Worm (Caenorhabditis elegans) whole organism, L4 larva: ENCODE data around the gene nra-3.

ENCODE experiments used
- F10B5.3 ChIP-seq: sonication (generic microtip); optimal IDR thresholded peaks from 2 replicates; lab custom pipeline; 2016; ENCODE audit warnings: mild to moderate bottlenecking, missing genetic modification characterization, missing compliant biosample characterization
- T26A8.4 ChIP-seq: fragments of 200-800 bp; sonication (Bioruptor generic); IDR thresholded peaks from 2 replicates; pipeline ENCODE4 v1.3.6; 2022; ENCODE audit warnings: missing genetic modification characterization, missing compliant biosample characterization
- aly-2 ChIP-seq: sonication (generic microtip); optimal IDR thresholded peaks from 2 replicates; lab custom pipeline; 2018; ENCODE audit warnings: missing biosample characterization, missing genetic modification characterization
- arid-1 ChIP-seq: fragments of 200-800 bp; sonication (Bioruptor generic); conservative IDR thresholded peaks from 2 replicates; pipeline ENCODE4 v1.3.6; 2022; ENCODE audit warnings: missing genetic modification reagents, missing genetic modification characterization, missing compliant biosample characterization
- attf-4 ChIP-seq: sonication (generic microtip); optimal IDR thresholded peaks from 3 replicates; lab custom pipeline; 2017; ENCODE audit warnings: missing biosample characterization, missing genetic modification characterization
- ceh-20 ChIP-seq: fragments of 200-800 bp; sonication (Bioruptor generic); IDR thresholded peaks from 2 replicates; pipeline ENCODE4 v1.3.6; 2022; ENCODE audit warnings: missing genetic modification reagents, missing genetic modification characterization, missing compliant biosample characterization
- ctbp-1 ChIP-seq: fragments of 200-800 bp; sonication (Bioruptor generic); IDR thresholded peaks from 2 replicates; pipeline ENCODE4 v1.3.6; 2022; ENCODE audit warnings: missing genetic modification reagents, missing genetic modification characterization, missing compliant biosample characterization
- daf-16 ChIP-seq, 3 experiments: sonication (generic microtip); optimal IDR thresholded peaks; 2 replicates each; lab custom pipeline; 2016 to 2017; ENCODE audit warnings: missing genetic modification characterization in 3 of 3, missing genetic modification reagents in 3 of 3, mild to moderate bottlenecking in 2 of 3, missing compliant biosample characterization in 2 of 3, missing biosample characterization in 1 of 3, moderate library complexity in 1 of 3
- dve-1 ChIP-seq: sonication (generic microtip); optimal IDR thresholded peaks from 2 replicates; lab custom pipeline; 2017; ENCODE audit warnings: antibody characterized with exemption, mild to moderate bottlenecking, missing genetic modification characterization, missing compliant biosample characterization; ENCODE audit not compliant: insufficient read depth
- egl-27 ChIP-seq: sonication (generic microtip); optimal IDR thresholded peaks from 3 replicates; lab custom pipeline; 2017; ENCODE audit warnings: missing biosample characterization, missing genetic modification reagents, missing genetic modification characterization
- egl-43 ChIP-seq: fragments of 200-800 bp; sonication (Bioruptor generic); IDR thresholded peaks from 2 replicates; pipeline ENCODE4 v1.3.6; 2022; ENCODE audit warnings: missing genetic modification reagents, missing genetic modification characterization, missing compliant biosample characterization
- fkh-10 ChIP-seq: fragments of 150-350 bp; optimal IDR thresholded peaks from 2 replicates; lab custom pipeline; 2014; ENCODE audit warnings: missing biosample characterization, missing genetic modification reagents, missing genetic modification characterization
- fos-1 ChIP-seq: fragments of 150-350 bp; optimal IDR thresholded peaks from 2 replicates; lab custom pipeline; 2014; ENCODE audit warnings: missing biosample characterization, missing genetic modification characterization
- hif-1 ChIP-seq, 2 experiments: sonication (generic microtip); optimal IDR thresholded peaks; 2 replicates each; lab custom pipeline; 2016 to 2017; ENCODE audit warnings: missing compliant biosample characterization in 2 of 2, missing genetic modification characterization in 2 of 2, missing genetic modification reagents in 2 of 2, missing genotype in 2 of 2, mild to moderate bottlenecking in 1 of 2
- hlh-11 ChIP-seq: fragments of 200-800 bp; sonication (Bioruptor generic); optimal IDR thresholded peaks from 2 replicates; lab custom pipeline; 2018; ENCODE audit warnings: mild to moderate bottlenecking, missing genetic modification characterization, missing compliant biosample characterization
- hlh-30 ChIP-seq: sonication (generic microtip); optimal IDR thresholded peaks from 2 replicates; lab custom pipeline; 2017; ENCODE audit warnings: antibody characterized with exemption, mild to moderate bottlenecking, missing genetic modification characterization, missing compliant biosample characterization; ENCODE audit not compliant: insufficient read depth
- lin-1 ChIP-seq: fragments of 200-800 bp; sonication (Bioruptor generic); IDR thresholded peaks from 2 replicates; pipeline ENCODE4 v1.3.6; 2022; ENCODE audit warnings: missing genetic modification reagents, missing genetic modification characterization, missing compliant biosample characterization
- lin-38 ChIP-seq: fragments of 200-800 bp; sonication (Bioruptor generic); IDR thresholded peaks from 2 replicates; pipeline ENCODE4 v1.3.6; 2022; ENCODE audit warnings: missing genetic modification reagents, missing genetic modification characterization, missing compliant biosample characterization
- lsy-2 ChIP-seq, 2 experiments: fragments of 150-350 bp in 1 of 2; sonication (generic microtip) in 1 of 2; optimal IDR thresholded peaks; 2 replicates each; lab custom pipeline; 2014 to 2017; ENCODE audit warnings: missing biosample characterization in 2 of 2, missing genetic modification characterization in 2 of 2
- madf-9 ChIP-seq: fragments of 200-800 bp; sonication (Bioruptor generic); conservative IDR thresholded peaks from 2 replicates; pipeline ENCODE4 v1.3.6; 2022; ENCODE audit warnings: missing genetic modification reagents, missing genetic modification characterization, missing compliant biosample characterization
- mdl-1 ChIP-seq, 2 experiments: fragments of 150-350 bp in 1 of 2; sonication (generic microtip) in 1 of 2; optimal IDR thresholded peaks; 2 replicates each; lab custom pipeline; 2014 to 2017; ENCODE audit warnings: missing biosample characterization in 2 of 2, missing genetic modification characterization in 2 of 2
- mdt-29 ChIP-seq: fragments of 200-800 bp; sonication (Bioruptor generic); IDR thresholded peaks from 2 replicates; pipeline ENCODE4 v1.3.6; 2022; ENCODE audit warnings: missing genetic modification reagents, missing genetic modification characterization, missing compliant biosample characterization
- mep-1 ChIP-seq: fragments of 150-350 bp; sonication (generic microtip); optimal IDR thresholded peaks from 3 replicates; lab custom pipeline; 2014; ENCODE audit warnings: missing biosample characterization, missing genetic modification characterization
- nhr-10 ChIP-seq: fragments of 150-350 bp; optimal IDR thresholded peaks from 2 replicates; lab custom pipeline; 2014; ENCODE audit warnings: missing biosample characterization, missing genetic modification characterization
- nhr-11 ChIP-seq: fragments of 150-350 bp; optimal IDR thresholded peaks from 2 replicates; lab custom pipeline; 2014; ENCODE audit warnings: missing biosample characterization, missing genetic modification characterization
- nhr-237 ChIP-seq: sonication (generic microtip); optimal IDR thresholded peaks from 2 replicates; lab custom pipeline; 2017; ENCODE audit warnings: missing biosample characterization, missing genetic modification characterization
- nhr-25 ChIP-seq: sonication (generic microtip); optimal IDR thresholded peaks from 2 replicates; lab custom pipeline; 2017; ENCODE audit warnings: missing genetic modification characterization, mild to moderate bottlenecking, missing compliant biosample characterization, antibody characterized with exemption, moderate library complexity, borderline replicate concordance; ENCODE audit not compliant: insufficient read depth
- nhr-28 ChIP-seq: fragments of 150-350 bp; optimal IDR thresholded peaks from 2 replicates; lab custom pipeline; 2014; ENCODE audit warnings: missing biosample characterization, missing genetic modification characterization
- nhr-48 ChIP-seq: sonication (generic microtip); optimal IDR thresholded peaks from 2 replicates; lab custom pipeline; 2016; ENCODE audit warnings: mild to moderate bottlenecking, missing genetic modification characterization, missing compliant biosample characterization
- nhr-6 ChIP-seq: fragments of 150-350 bp; optimal IDR thresholded peaks from 2 replicates; lab custom pipeline; 2014; ENCODE audit warnings: missing biosample characterization, missing genetic modification characterization
- nhr-76 ChIP-seq: fragments of 150-350 bp; optimal IDR thresholded peaks from 2 replicates; lab custom pipeline; 2014; ENCODE audit warnings: missing biosample characterization, missing genetic modification characterization
- nhr-77 ChIP-seq: fragments of 150-350 bp; optimal IDR thresholded peaks from 2 replicates; lab custom pipeline; 2014; ENCODE audit warnings: missing biosample characterization, missing genetic modification characterization
- pqm-1 ChIP-seq: sonication (generic microtip); optimal IDR thresholded peaks from 2 replicates; lab custom pipeline; 2017; ENCODE audit warnings: missing biosample characterization, missing genetic modification characterization
- saeg-2 ChIP-seq: fragments of 200-800 bp; sonication (Bioruptor generic); IDR thresholded peaks from 2 replicates; pipeline ENCODE4 v1.3.6; 2022; ENCODE audit warnings: missing genetic modification reagents, missing genetic modification characterization, missing compliant biosample characterization
- set-16 ChIP-seq: fragments of 200-800 bp; sonication (Bioruptor generic); IDR thresholded peaks from 2 replicates; pipeline ENCODE4 v1.3.6; 2022; ENCODE audit warnings: missing genetic modification reagents, missing genetic modification characterization, missing compliant biosample characterization
- unc-39 ChIP-seq: sonication (generic microtip); optimal IDR thresholded peaks from 2 replicates; lab custom pipeline; 2017; ENCODE audit warnings: missing biosample characterization, missing genetic modification characterization
- unc-62 ChIP-seq, 3 experiments: fragments of 150-350 bp in 1 of 3; sonication (generic microtip); optimal IDR thresholded peaks in 2 of 3; peaks in 1 of 3; 1 replicate in 1 of 3; 2 replicates in 2 of 3; lab custom pipeline; 2014 to 2017; ENCODE audit warnings: missing biosample characterization in 3 of 3, missing genetic modification characterization in 3 of 3, missing genetic modification reagents in 3 of 3, missing genotype in 1 of 3
- zip-2 ChIP-seq: fragments of 150-350 bp; optimal IDR thresholded peaks from 2 replicates; lab custom pipeline; 2014; ENCODE audit warnings: missing biosample characterization, missing genetic modification characterization

The nra-3 gene

ce11 chrX:9938091-9938490 is 6.8 kb upstream of the nra-3 start:
- TF ChIP-seq hlh-30 (tag; lab: Kevin White, UChicago) = peak; percentile 11
- TF ChIP-seq unc-62 (GFP tag; optimal IDR thresholded peaks at IDR 0.05 in 1 of 2; lab: Kevin White, UChicago) = no peak
- no peak for TF ChIP-seq unc-62 (tag; optimal IDR thresholded peaks at IDR 0.05; lab: Kevin White, UChicago)
- no peak for TF ChIP-seq aly-2 (tag; lab: Kevin White, UChicago)
- TF ChIP-seq hif-1 (tag; optimal IDR thresholded peaks at IDR 0.05; lab: Kevin White, UChicago) = no peak
- no peak for TF ChIP-seq nhr-48
- no peak for TF ChIP-seq nhr-6 (tag; lab: Kevin White, UChicago)
- TF ChIP-seq hlh-11 (tag; lab: Kevin White, UChicago) = peak; percentile 29
- no peak for TF ChIP-seq fos-1

DNA sequence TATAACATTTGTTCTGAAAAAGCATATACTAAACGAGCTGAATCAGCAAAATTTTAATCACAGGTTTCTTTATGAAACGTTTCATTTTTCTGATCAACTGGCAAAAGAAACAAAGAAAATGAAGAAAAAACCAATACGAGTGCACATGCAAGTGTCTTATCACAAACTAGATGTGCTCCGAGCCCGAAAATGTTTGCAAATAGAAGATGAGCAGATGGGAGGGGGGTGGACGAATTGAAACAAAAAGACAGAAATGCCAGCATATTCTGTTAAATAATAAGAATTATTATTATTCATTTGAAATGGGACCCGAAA is 2.7 kb upstream of the nra-3 start:
- TF ChIP-seq nhr-28 (tag; lab: Kevin White, UChicago) = peak; percentile 37
- peak; percentile 4 for TF ChIP-seq mep-1 (tag; lab: Kevin White, UChicago)
- peak; percentile 37 for TF ChIP-seq pqm-1
- peak; percentile 19 for TF ChIP-seq hlh-11 (tag; lab: Kevin White, UChicago)
- TF ChIP-seq dve-1 (tag; lab: Kevin White, UChicago) = peak; percentile 50
- no peak for TF ChIP-seq egl-27 (tag; lab: Kevin White, UChicago)
- TF ChIP-seq daf-16 (GFP tag; optimal IDR thresholded peaks at IDR 0.05; lab: Kevin White, UChicago) = no peak
- TF ChIP-seq daf-16 (tag; optimal IDR thresholded peaks at IDR 0.05; lab: Kevin White, UChicago) = peak; percentile 44
- no peak for TF ChIP-seq madf-9

ce11 chrX:9933291-9934008 is 2.2 kb upstream of the nra-3 start:
- TF ChIP-seq attf-4 (tag; lab: Kevin White, UChicago) (no peak), daf-16 (GFP tag; optimal IDR thresholded peaks at IDR 0.05; lab: Kevin White, UChicago) (no peak), daf-16 (tag; optimal IDR thresholded peaks at IDR 0.05; lab: Kevin White, UChicago) (peak; percentile 11), unc-62 (GFP tag; optimal IDR thresholded peaks at IDR 0.05 in 1 of 2; lab: Kevin White, UChicago) (peak in 1 of 2 experiments; percentile 65), unc-62 (tag; optimal IDR thresholded peaks at IDR 0.05; lab: Kevin White, UChicago) (no peak), hlh-30 (tag; lab: Kevin White, UChicago) (peak; percentile 32)

DNA sequence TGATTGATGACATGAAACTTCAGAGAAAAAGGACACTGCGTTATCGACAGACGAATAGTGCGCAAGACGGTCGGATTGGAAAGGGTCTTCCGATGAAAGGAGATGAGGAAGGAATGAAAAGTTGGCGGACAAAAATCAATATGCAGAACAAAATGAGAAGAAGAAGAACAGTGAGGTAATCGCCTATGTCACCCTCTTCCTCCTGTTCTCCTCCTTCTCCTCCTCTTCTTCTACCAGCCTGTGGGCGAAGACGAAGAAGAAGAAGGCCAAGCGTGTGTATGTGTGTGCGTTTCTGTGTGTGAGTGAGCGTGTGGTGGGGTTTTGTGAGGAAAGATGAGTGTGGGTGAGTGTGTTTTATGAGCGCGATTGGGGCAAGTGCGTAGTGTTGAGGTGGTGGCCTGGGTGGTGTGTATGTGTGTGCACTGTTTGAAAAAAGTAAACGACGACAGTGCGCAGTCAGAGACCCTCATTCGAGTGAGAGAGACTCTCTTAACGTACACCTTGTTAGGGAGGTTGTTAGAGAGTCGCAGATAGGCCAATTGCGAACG is 1.0 kb upstream of the nra-3 start, which contains the start of gene tsp-21:
tsp-21 (plus strand) TSS at position 146 of the 548 bp plus-strand sequence.
- peak; percentile 66 for TF ChIP-seq set-16 (GFP tag; lab: Robert Waterston, UW)
- TF ChIP-seq dve-1 (tag; lab: Kevin White, UChicago) = peak; percentile 95
- TF ChIP-seq saeg-2 (GFP tag; lab: Robert Waterston, UW) = no peak
- peak; percentile 86 for TF ChIP-seq nhr-25 (tag; lab: Kevin White, UChicago)
- no peak for TF ChIP-seq daf-16 (GFP tag; optimal IDR thresholded peaks at IDR 0.05; lab: Kevin White, UChicago)
- TF ChIP-seq daf-16 (tag; optimal IDR thresholded peaks at IDR 0.05; lab: Kevin White, UChicago) = peak; percentile 87
- peak; percentile 91 for TF ChIP-seq nhr-77 (tag; lab: Kevin White, UChicago)
- no peak for TF ChIP-seq zip-2
- peak; percentile 40; the same call in 1 of the 2 replicates for TF ChIP-seq madf-9
- peak; percentile 61 for TF ChIP-seq nhr-11 (tag; lab: Kevin White, UChicago)
- TF ChIP-seq lin-1 (GFP tag; lab: Robert Waterston, UW) = 0 out of 2 replicates have a peak, but pooled peaks have one; percentile 32
- peak; percentile 54 for TF ChIP-seq nhr-10 (tag; lab: Kevin White, UChicago)
- peak; percentile 27 for TF ChIP-seq nhr-237
- TF ChIP-seq mep-1 (tag; lab: Kevin White, UChicago) = peak; percentile 96
- TF ChIP-seq nhr-6 (tag; lab: Kevin White, UChicago) = peak; percentile 70
- TF ChIP-seq unc-39 = no peak
- peak; percentile 28 to 79 for TF ChIP-seq mdl-1 (tag; optimal IDR thresholded peaks at IDR 0.05; lab: Kevin White, UChicago)
- peak; percentile 60 for TF ChIP-seq lin-38 (GFP tag; lab: Robert Waterston, UW)
- peak; percentile 77 to 78 for TF ChIP-seq lsy-2 (tag; optimal IDR thresholded peaks at IDR 0.05; lab: Kevin White, UChicago)
- TF ChIP-seq egl-27 (tag; lab: Kevin White, UChicago) = no peak
- peak in 1 of 2 experiments; percentile 100 for TF ChIP-seq unc-62 (GFP tag; optimal IDR thresholded peaks at IDR 0.05 in 1 of 2; lab: Kevin White, UChicago)
- TF ChIP-seq unc-62 (tag; optimal IDR thresholded peaks at IDR 0.05; lab: Kevin White, UChicago) = no peak
- TF ChIP-seq ctbp-1 (GFP tag; lab: Robert Waterston, UW) = peak; percentile 58; the same call in 1 of the 2 replicates
- peak; percentile 14 for TF ChIP-seq F10B5.3 (tag; lab: Kevin White, UChicago)
- no peak for TF ChIP-seq fkh-10 (GFP tag; lab: Kevin White, UChicago)
- TF ChIP-seq nhr-76 (tag; lab: Kevin White, UChicago) = no peak
- TF ChIP-seq ceh-20 = 0 out of 2 replicates have a peak, but pooled peaks have one; percentile 11
- peak in 1 of 2 experiments; percentile 68 for TF ChIP-seq hif-1 (tag; optimal IDR thresholded peaks at IDR 0.05; lab: Kevin White, UChicago)
- TF ChIP-seq mdt-29 (GFP tag; lab: Robert Waterston, UW) = no peak
- 0 out of 2 replicates have a peak, but pooled peaks have one; percentile 40 for TF ChIP-seq egl-43 (GFP tag; lab: Robert Waterston, UW)
- peak; percentile 36 for TF ChIP-seq pqm-1
- peak; percentile 61 for TF ChIP-seq T26A8.4
- TF ChIP-seq arid-1 (GFP tag; lab: Robert Waterston, UW) = no peak; the same call in 1 of the 2 replicates
